Fruit fly (Drosophila melanogaster): ENCODE results near the gene isoQC.

DNA sequence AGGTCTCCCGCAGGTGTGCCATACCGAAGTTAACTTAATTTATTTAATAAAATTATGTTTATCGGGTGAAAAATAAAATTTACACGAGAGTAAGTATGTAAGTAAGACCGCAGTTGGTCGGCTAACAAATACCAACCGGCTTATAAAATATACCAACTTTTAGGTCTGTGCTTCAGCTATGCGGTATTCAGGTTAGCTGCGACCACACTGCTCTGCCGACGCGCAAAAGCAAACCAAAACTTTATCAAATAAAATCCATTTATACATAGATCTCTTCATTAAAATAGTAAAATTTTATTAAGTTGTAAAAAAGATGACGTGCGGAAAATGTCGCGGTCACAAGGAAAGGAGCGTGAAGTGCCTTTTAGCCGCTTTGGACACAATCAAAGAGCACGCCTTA is 38.2 kb upstream of the isoQC start, which contains the start of the genes mRpL15 and CtIP:
- TF ChIP-seq insv (optimal IDR thresholded peaks at IDR 0.05) (no peak), h (optimal IDR thresholded peaks at IDR 0.05) (no peak), psq (optimal IDR thresholded peaks at IDR 0.05) (no peak)
